Worm (Caenorhabditis elegans) whole organism, mixed stage, embryonic: Measurements from ENCODE around the gene T01G6.10.

Source experiments
- M03D4.4 ChIP-seq: sonication (generic microtip); optimal IDR thresholded peaks from 2 replicates; lab custom pipeline; 2017; ENCODE audit warnings: mild to moderate bottlenecking, missing genetic modification characterization, missing compliant biosample characterization
- bed-3 ChIP-seq: fragments of 200-800 bp; sonication (Bioruptor generic); optimal IDR thresholded peaks from 3 replicates; lab custom pipeline; 2018; ENCODE audit warnings: mild to moderate bottlenecking, missing genetic modification characterization, moderate library complexity, missing compliant biosample characterization
- blmp-1 ChIP-seq: fragments of 150-350 bp; optimal IDR thresholded peaks from 2 replicates; lab custom pipeline; 2014; ENCODE audit warnings: missing biosample characterization, missing genetic modification characterization
- ceh-39 ChIP-seq: fragments of 150-350 bp; optimal IDR thresholded peaks from 2 replicates; lab custom pipeline; 2014; ENCODE audit warnings: missing biosample characterization, missing genetic modification characterization
- ceh-43 ChIP-seq: fragments of 200-800 bp; sonication (Bioruptor generic); optimal IDR thresholded peaks from 2 replicates; lab custom pipeline; 2018; ENCODE audit warnings: mild to moderate bottlenecking, missing genetic modification characterization, moderate library complexity, missing compliant biosample characterization
- ceh-83 ChIP-seq: fragments of 200-800 bp; sonication (Bioruptor generic); optimal IDR thresholded peaks from 2 replicates; lab custom pipeline; 2018; ENCODE audit warnings: mild to moderate bottlenecking, missing genetic modification characterization, missing compliant biosample characterization
- ces-1 ChIP-seq: fragments of 150-350 bp; optimal IDR thresholded peaks from 2 replicates; lab custom pipeline; 2014; ENCODE audit warnings: missing biosample characterization, missing genetic modification reagents, missing genetic modification characterization
- cnd-1 ChIP-seq: fragments of 200-800 bp; sonication (Bioruptor generic); optimal IDR thresholded peaks from 2 replicates; lab custom pipeline; 2018; ENCODE audit warnings: mild to moderate bottlenecking, missing genetic modification characterization, missing compliant biosample characterization
- drap-1 ChIP-seq: fragments of 200-800 bp; sonication (Bioruptor generic); optimal IDR thresholded peaks from 3 replicates; lab custom pipeline; 2018; ENCODE audit warnings: mild to moderate bottlenecking, missing genetic modification characterization, missing compliant biosample characterization
- elt-1 ChIP-seq: sonication (generic microtip); optimal IDR thresholded peaks from 2 replicates; lab custom pipeline; 2017; ENCODE audit warnings: missing genetic modification characterization, mild to moderate bottlenecking, missing compliant biosample characterization, antibody characterized with exemption, moderate library complexity, borderline replicate concordance; ENCODE audit not compliant: insufficient read depth
- elt-3 ChIP-seq: fragments of 150-350 bp; optimal IDR thresholded peaks from 2 replicates; lab custom pipeline; 2014; ENCODE audit warnings: missing biosample characterization, missing genetic modification characterization
- flh-1 ChIP-seq: fragments of 200-800 bp; sonication (Bioruptor generic); optimal IDR thresholded peaks from 2 replicates; lab custom pipeline; 2018; ENCODE audit warnings: mild to moderate bottlenecking, missing genetic modification characterization, moderate library complexity, missing compliant biosample characterization
- hlh-1 ChIP-seq: fragments of 150-350 bp; optimal IDR thresholded peaks from 2 replicates; lab custom pipeline; 2014; ENCODE audit warnings: missing biosample characterization, missing genetic modification reagents, missing genetic modification characterization
- lin-13 ChIP-seq: fragments of 150-350 bp; optimal IDR thresholded peaks from 2 replicates; lab custom pipeline; 2014; ENCODE audit warnings: missing biosample characterization, missing genetic modification characterization
- lin-32 ChIP-seq: fragments of 200-800 bp; sonication (Bioruptor generic); optimal IDR thresholded peaks from 2 replicates; lab custom pipeline; 2018; ENCODE audit warnings: mild to moderate bottlenecking, missing genetic modification characterization, missing compliant biosample characterization
- lsy-2 ChIP-seq: fragments of 150-350 bp; optimal IDR thresholded peaks from 2 replicates; lab custom pipeline; 2014; ENCODE audit warnings: missing biosample characterization, missing genetic modification characterization
- mab-5 ChIP-seq: fragments of 150-350 bp; optimal IDR thresholded peaks from 2 replicates; lab custom pipeline; 2014; ENCODE audit warnings: missing biosample characterization, missing genetic modification characterization
- mep-1 ChIP-seq: fragments of 150-350 bp; optimal IDR thresholded peaks from 2 replicates; lab custom pipeline; 2017; ENCODE audit warnings: missing biosample characterization, missing genetic modification reagents, missing genetic modification characterization, inconsistent platforms
- mls-2 ChIP-seq: sonication (generic microtip); optimal IDR thresholded peaks from 2 replicates; lab custom pipeline; 2016; ENCODE audit warnings: mild to moderate bottlenecking, missing genetic modification characterization, moderate library complexity, missing compliant biosample characterization
- nhr-12 ChIP-seq: fragments of 150-350 bp; optimal IDR thresholded peaks from 2 replicates; lab custom pipeline; 2014; ENCODE audit warnings: missing biosample characterization, missing genetic modification characterization
- nhr-2 ChIP-seq: fragments of 150-350 bp; optimal IDR thresholded peaks from 2 replicates; lab custom pipeline; 2014; ENCODE audit warnings: missing biosample characterization, missing genetic modification characterization
- nhr-237 ChIP-seq: fragments of 150-350 bp; optimal IDR thresholded peaks from 2 replicates; lab custom pipeline; 2014; ENCODE audit warnings: missing biosample characterization, missing genetic modification characterization
- nhr-28 ChIP-seq: fragments of 150-350 bp; optimal IDR thresholded peaks from 2 replicates; lab custom pipeline; 2014; ENCODE audit warnings: missing biosample characterization, missing genetic modification characterization
- nhr-76 ChIP-seq: sonication (generic microtip); optimal IDR thresholded peaks from 2 replicates; lab custom pipeline; 2017; ENCODE audit warnings: missing biosample characterization, missing genetic modification characterization
- pha-4 ChIP-seq: fragments of 150-350 bp; optimal IDR thresholded peaks from 2 replicates; lab custom pipeline; 2018; ENCODE audit warnings: missing biosample characterization, missing genetic modification reagents, missing genetic modification characterization
- sem-2 ChIP-seq: fragments of 200-800 bp; sonication (Bioruptor generic); optimal IDR thresholded peaks from 2 replicates; lab custom pipeline; 2018; ENCODE audit warnings: mild to moderate bottlenecking, missing genetic modification characterization, missing compliant biosample characterization
- snpc-4 ChIP-seq: fragments of 150-350 bp; optimal IDR thresholded peaks from 2 replicates; lab custom pipeline; 2014; ENCODE audit warnings: missing biosample characterization, missing genetic modification characterization
- tbx-8 ChIP-seq: fragments of 200-800 bp; sonication (Bioruptor generic); optimal IDR thresholded peaks from 2 replicates; lab custom pipeline; 2018; ENCODE audit warnings: mild to moderate bottlenecking, missing genetic modification characterization, moderate library complexity, missing compliant biosample characterization
- unc-120 ChIP-seq: sonication (generic microtip); optimal IDR thresholded peaks from 2 replicates; lab custom pipeline; 2017; ENCODE audit warnings: missing genetic modification characterization, missing compliant biosample characterization; ENCODE audit not compliant: poor library complexity, severe bottlenecking
- unc-39 ChIP-seq: fragments of 150-350 bp; optimal IDR thresholded peaks from 2 replicates; lab custom pipeline; 2014; ENCODE audit warnings: missing biosample characterization, missing genetic modification characterization
- unc-62 ChIP-seq: fragments of 150-350 bp; optimal IDR thresholded peaks from 2 replicates; lab custom pipeline; 2014; ENCODE audit warnings: missing biosample characterization, missing genetic modification reagents, missing genetic modification characterization
- zip-8 ChIP-seq: fragments of 150-350 bp; optimal IDR thresholded peaks from 2 replicates; lab custom pipeline; 2014; ENCODE audit warnings: missing biosample characterization, missing genetic modification characterization
- ztf-11 ChIP-seq: fragments of 150-350 bp; optimal IDR thresholded peaks from 2 replicates; lab custom pipeline; 2014; ENCODE audit warnings: missing biosample characterization, missing genetic modification characterization

T01G6.10 gene

DNA sequence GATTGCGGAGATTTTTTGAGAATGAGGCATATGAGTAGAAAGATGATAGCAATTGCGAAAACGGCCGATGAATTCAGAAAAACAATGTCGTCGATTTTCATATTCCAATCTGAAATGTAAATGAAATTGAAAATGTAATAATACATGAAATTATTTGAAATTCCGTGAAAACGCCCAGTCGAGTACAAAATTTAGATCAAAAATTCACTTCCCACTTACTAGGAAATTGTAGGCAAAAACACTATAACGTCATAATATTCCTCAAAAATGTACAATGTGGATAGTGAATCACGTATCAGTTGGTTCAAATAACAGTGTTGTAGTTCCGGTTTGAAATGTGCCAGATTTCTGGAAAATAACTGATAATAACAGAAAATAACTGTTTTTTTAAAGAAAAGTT, 1.8 kb downstream of the T01G6.10 start, which contains the start of gene str-256:
Gene str-256 (minus strand): TSS at position 101 of the 400 bp plus-strand sequence.
- no peak for TF ChIP-seq mab-5

DNA sequence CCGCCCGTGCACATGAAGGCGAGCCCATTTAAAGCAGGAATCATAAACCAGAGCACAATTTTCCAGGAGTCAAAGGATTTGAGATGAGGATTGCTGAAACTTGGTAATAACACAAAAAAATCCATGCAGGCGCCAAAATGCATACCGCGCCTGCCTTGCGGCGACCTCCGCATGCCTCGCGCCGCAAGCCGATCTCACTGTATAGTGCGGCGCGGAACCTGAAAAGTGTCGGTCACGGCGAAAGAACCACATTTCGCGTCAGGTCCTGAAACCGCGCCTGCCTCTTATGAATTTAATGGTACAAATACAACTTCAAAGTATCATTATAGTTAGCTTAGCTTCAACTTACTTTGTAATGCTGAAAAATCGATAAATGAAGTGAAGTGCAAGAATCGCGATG, 2.5 kb downstream of the T01G6.10 start:
- TF ChIP-seq lin-32 (GFP tag; lab: Kevin White, UChicago) (no peak), unc-39 (no peak), lsy-2 (no peak), ces-1 (GFP tag; lab: Kevin White, UChicago) (no peak), unc-120 (tag; lab: Kevin White, UChicago) (no peak), elt-1 (no peak), pha-4 (tag; lab: Kevin White, UChicago) (no peak), lin-13 (no peak), drap-1 (no peak), unc-62 (GFP tag; lab: Kevin White, UChicago) (no peak), nhr-237 (tag; lab: Kevin White, UChicago) (no peak), mab-5 (no peak), nhr-2 (tag; lab: Kevin White, UChicago) (no peak), mep-1 (no peak), ceh-83 (GFP tag; lab: Kevin White, UChicago) (no peak), elt-3 (tag; lab: Kevin White, UChicago) (no peak), blmp-1 (tag; lab: Kevin White, UChicago) (no peak), sem-2 (GFP tag; lab: Kevin White, UChicago) (no peak), hlh-1 (tag; lab: Kevin White, UChicago) (no peak)

DNA sequence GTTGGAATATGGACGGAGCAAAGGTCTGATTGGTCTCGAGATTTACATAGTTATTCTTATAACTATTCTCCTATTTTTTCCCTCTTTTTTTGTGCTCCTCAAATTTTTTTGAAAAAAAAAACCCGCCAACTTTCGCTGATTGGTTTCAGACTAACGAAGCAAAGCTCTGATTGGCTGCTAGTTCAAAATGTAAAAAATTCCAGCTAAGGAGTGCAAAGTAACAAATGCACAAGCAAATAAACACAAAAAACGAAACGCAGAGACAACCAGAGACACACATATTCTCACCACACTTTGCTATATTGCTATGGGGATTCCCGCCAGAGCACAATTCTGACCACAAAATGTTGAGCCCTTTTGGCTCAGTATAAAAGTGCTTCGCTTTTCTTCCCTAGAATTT, 5.6 kb downstream of the T01G6.10 start, which contains the start of gene T01G6.1:
Gene T01G6.1 (plus strand): TSS at position 301 of the 400 bp plus-strand sequence.
- TF ChIP-seq lin-13 (no peak), ceh-39 (tag; lab: Kevin White, UChicago) (no peak), lsy-2 (no peak), bed-3 (no peak), sem-2 (GFP tag; lab: Kevin White, UChicago) (no peak), nhr-237 (tag; lab: Kevin White, UChicago) (no peak), mls-2 (tag; lab: Kevin White, UChicago) (no peak), nhr-2 (tag; lab: Kevin White, UChicago) (no peak), snpc-4 (tag; lab: Kevin White, UChicago) (no peak), ces-1 (GFP tag; lab: Kevin White, UChicago) (no peak), hlh-1 (tag; lab: Kevin White, UChicago) (no peak), unc-62 (GFP tag; lab: Kevin White, UChicago) (no peak), elt-3 (tag; lab: Kevin White, UChicago) (no peak), flh-1 (GFP tag; lab: Kevin White, UChicago) (no peak), elt-1 (no peak), cnd-1 (tag; lab: Kevin White, UChicago) (no peak), unc-39 (no peak), ztf-11 (tag; lab: Kevin White, UChicago) (no peak), ceh-83 (GFP tag; lab: Kevin White, UChicago) (no peak), nhr-12 (tag; lab: Kevin White, UChicago) (no peak)

DNA sequence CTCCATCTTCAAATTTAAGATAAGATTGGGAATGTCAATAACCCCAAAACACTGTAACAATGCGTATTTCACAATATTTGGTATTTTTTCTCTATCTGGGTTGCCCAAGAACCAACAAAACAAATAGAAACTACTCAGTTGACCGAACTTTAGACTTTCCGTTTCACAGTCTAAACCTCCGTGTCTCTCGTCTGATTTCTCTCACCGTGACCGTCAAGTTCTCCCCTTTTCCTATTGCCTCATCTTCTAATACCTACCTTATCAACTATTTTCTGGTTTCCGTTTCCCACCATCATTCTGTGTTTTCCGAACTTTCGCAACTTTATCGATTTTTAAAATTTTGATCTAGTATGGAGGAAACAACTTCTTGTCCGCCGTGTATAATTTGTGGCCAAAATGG, 8.7 kb downstream of the T01G6.10 start, which contains the start of gene nhr-131:
Gene nhr-131 (plus strand): TSS at position 87 of the 400 bp plus-strand sequence.
- TF ChIP-seq ces-1 (GFP tag; lab: Kevin White, UChicago) (no peak), nhr-2 (tag; lab: Kevin White, UChicago) (no peak), nhr-28 (no peak), ceh-39 (tag; lab: Kevin White, UChicago) (no peak), lin-32 (GFP tag; lab: Kevin White, UChicago) (no peak), unc-62 (GFP tag; lab: Kevin White, UChicago) (no peak), blmp-1 (tag; lab: Kevin White, UChicago) (no peak), zip-8 (no peak)

DNA sequence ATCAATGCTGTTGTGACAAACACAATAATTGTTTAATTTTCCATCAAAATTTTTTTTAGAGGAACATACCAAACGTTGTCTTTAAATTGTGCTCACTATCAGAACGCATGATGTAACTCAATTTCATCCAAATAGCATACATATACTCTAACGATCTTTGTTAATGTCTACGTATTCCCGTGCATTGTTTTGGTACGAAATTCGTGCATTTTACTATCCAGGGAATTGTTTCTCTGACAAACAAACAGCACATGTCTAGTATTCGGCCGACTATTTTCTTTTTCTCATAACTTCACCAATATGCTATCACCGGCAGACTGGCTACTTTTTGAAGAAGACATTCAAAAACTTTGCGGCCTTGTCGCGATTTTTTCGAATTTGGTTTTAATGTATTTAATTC, 11.6 kb downstream of the T01G6.10 start, which contains the start of gene str-196:
Gene str-196 (plus strand): TSS at position 301 of the 400 bp plus-strand sequence.
- no peak for TF ChIP-seq flh-1 (GFP tag; lab: Kevin White, UChicago)
- no peak for TF ChIP-seq bed-3
- no peak for TF ChIP-seq M03D4.4
- TF ChIP-seq nhr-28: no peak
- TF ChIP-seq snpc-4 (tag; lab: Kevin White, UChicago): no peak
- no peak for TF ChIP-seq ces-1 (GFP tag; lab: Kevin White, UChicago)
- TF ChIP-seq zip-8: no peak
- TF ChIP-seq nhr-76 (tag; lab: Kevin White, UChicago): no peak
- TF ChIP-seq ceh-43: no peak
- TF ChIP-seq elt-1: no peak
- no peak for TF ChIP-seq tbx-8
- TF ChIP-seq unc-62 (GFP tag; lab: Kevin White, UChicago): no peak
- TF ChIP-seq lsy-2: no peak
